Worm (Caenorhabditis elegans): ENCODE results near the gene dyf-19.

Gene dyf-19

DNA sequence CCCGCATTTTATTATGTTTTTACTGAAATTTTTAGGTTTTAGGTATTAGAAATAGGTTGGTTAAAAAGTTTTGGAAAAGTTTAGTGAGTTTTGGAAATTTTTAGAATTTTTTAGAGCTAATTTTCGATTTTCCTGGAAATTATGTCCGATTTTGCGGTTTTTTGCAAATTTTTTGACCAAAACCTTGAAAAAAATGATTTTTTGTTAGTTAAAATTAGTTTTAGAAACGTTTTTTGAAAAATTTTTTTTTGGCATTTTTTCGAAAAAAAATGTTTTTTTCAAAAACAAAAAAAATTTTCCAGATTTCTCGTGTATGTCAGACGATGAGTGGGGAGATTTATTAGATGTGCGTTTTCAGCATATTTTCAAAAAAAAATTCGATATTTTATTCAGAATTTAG lies at the start of gene dyf-19:
TSS of gene dyf-19 (plus strand) at position 301 of the 400 bp plus-strand sequence.
- TF ChIP-seq fkh-4 (tag; optimal IDR thresholded peaks at IDR 0.05; ENCODE audit: borderline replicate concordance) (no peak), unc-98 (GFP tag; IDR thresholded peaks at IDR 0.05) (no peak), grh-1 (GFP tag; IDR thresholded peaks at IDR 0.05) (no peak), efl-3 (GFP tag; optimal IDR thresholded peaks at IDR 0.05) (no peak), nhr-76 (tag; optimal IDR thresholded peaks at IDR 0.05) (no peak), pqm-1 (tag; optimal IDR thresholded peaks at IDR 0.05) (no peak), skn-1 (tag; optimal IDR thresholded peaks at IDR 0.05) (no peak), nhr-85 (tag) (no peak), alr-1 (tag; optimal IDR thresholded peaks at IDR 0.05; ENCODE audit: borderline replicate concordance) (no peak)

DNA sequence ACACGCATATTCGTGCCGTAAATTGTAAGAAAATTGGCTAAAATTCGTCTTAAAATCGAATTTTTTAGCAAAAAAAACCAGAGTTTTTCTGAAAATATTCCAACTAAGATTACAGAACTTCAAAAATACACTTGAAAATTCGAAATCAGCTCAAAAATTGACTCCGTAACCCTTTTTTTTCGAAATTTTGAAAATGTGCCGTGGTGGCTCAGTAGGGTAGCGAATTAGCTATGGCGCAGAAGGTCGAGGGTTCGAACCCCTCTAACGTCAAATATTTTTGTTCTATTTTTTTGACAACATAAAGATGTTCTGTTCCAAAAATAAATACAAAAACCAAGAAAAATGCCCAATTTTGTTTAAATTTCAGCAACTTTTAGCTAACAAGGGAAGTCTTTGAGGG lies 45.3 kb upstream of the dyf-19 start:
- TF ChIP-seq sup-37 (GFP tag; optimal IDR thresholded peaks at IDR 0.05) = no peak
- TF ChIP-seq aha-1 (tag; optimal IDR thresholded peaks at IDR 0.05) = no peak
- TF ChIP-seq nhr-11 (tag; optimal IDR thresholded peaks at IDR 0.05) = no peak

DNA sequence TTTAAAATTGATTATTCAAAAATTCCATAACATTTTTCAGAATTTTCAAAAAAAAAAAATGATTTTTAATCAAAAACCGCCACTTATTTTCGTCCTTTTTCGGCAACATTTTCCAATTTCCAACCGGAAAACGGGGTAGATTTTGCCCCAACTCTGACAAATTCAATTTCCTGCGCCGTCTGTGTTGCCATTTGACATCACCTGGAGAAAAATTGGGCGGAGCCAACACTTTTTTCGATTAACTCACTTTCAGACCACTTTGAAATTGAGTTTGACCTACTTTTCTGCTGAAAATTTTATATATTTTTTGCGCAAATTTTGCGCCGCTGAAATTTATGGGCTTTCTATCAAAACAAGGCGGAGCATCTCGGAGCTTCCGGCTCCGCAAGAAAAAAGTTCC lies 42.6 kb upstream of the dyf-19 start:
- TF ChIP-seq isw-1 (GFP tag; IDR thresholded peaks at IDR 0.05) (no peak), fkh-8 (tag; optimal IDR thresholded peaks at IDR 0.05) (peak; percentile 52), sptf-1 (tag; optimal IDR thresholded peaks at IDR 0.05) (no peak), alr-1 (tag; optimal IDR thresholded peaks at IDR 0.05; ENCODE audit: borderline replicate concordance) (no peak), nhr-77 (tag; optimal IDR thresholded peaks at IDR 0.05) (no peak), pag-3 (tag; optimal IDR thresholded peaks at IDR 0.05; ENCODE audit: borderline replicate concordance, insufficient read depth) (no peak)

DNA sequence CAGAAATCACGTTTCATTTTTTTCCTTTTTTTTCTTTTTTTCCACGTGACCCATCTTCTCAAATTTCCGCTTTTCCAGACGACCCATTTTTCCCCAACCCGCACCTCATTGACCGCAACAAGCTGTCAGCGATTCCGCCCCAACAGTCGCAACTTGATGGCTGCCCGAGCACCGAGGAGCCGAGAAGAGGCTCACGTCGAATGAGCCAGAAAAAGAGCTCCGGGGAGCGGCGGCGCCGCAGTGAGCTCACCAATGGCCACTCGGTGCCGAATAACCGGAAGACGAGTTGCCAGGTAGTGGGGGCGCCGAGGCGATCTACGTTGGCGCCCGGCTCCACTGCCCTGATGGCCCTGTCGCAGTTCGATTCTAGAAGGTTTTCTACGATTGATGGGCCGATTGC lies 34.0 kb upstream of the dyf-19 start:
- TF ChIP-seq nhr-20 (tag; optimal IDR thresholded peaks at IDR 0.05) = no peak
- TF ChIP-seq unc-86 (tag; optimal IDR thresholded peaks at IDR 0.05) = no peak
- TF ChIP-seq isw-1 (GFP tag; IDR thresholded peaks at IDR 0.05) = no peak
- no peak for TF ChIP-seq swsn-7 (tag; optimal IDR thresholded peaks at IDR 0.05)
- no peak for TF ChIP-seq irx-1 (tag; optimal IDR thresholded peaks at IDR 0.05)
- no peak for TF ChIP-seq sptf-1 (tag; optimal IDR thresholded peaks at IDR 0.05)

DNA sequence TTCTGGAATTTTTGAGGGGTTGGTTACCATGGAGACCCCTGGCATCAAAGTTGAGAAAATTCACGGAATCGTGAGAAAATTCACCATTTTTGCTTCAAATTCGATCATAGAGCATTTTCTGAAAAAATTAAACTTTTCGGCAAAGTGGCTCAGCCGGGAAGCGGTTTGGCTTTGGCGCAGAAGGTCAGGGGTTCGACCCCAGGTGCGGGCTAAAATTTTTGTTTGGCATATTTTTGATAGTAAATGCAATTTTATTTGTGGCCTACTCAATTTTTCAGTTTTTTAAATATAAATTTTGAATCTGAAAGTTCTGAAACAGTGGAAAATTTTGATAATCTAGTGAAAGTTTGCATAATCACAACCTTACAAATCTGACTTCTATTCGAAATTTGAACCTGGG lies 25.8 kb upstream of the dyf-19 start:
- TF ChIP-seq efl-3 (GFP tag; optimal IDR thresholded peaks at IDR 0.05) (no peak), ceh-88 (GFP tag; IDR thresholded peaks at IDR 0.05) (no peak), nhr-19 (GFP tag; conservative IDR thresholded peaks at IDR 0.05) (no peak), ztf-4 (tag; optimal IDR thresholded peaks at IDR 0.05) (no peak), vab-15 (tag; optimal IDR thresholded peaks at IDR 0.05) (no peak), nhr-11 (tag; optimal IDR thresholded peaks at IDR 0.05) (no peak), ztf-11 (tag; optimal IDR thresholded peaks at IDR 0.05) (no peak), mab-9 (GFP tag; IDR thresholded peaks at IDR 0.05) (no peak), nhr-237 (tag; optimal IDR thresholded peaks at IDR 0.05) (no peak), zip-4 (GFP tag; optimal IDR thresholded peaks at IDR 0.05) (no peak), ceh-90 (tag; optimal IDR thresholded peaks at IDR 0.05) (no peak)

DNA sequence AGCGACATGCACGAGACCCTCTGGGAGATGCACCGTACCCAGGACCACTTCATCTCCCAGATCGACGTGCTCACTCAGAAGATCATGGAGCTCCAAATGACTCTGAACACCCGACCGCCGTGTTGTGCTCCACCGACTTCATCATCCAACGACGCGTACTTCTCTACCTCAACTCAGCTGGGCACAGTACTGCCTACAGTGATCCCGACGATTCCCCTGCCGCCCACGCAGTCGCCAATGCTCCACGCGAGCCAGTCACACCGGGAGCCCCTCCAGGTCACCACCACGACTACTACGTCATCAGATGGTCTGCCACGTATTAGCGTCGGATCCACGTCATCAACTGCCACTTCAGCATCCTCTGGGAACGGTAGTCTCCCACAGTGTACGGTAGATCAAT lies 19.4 kb upstream of the dyf-19 start:
- no peak for TF ChIP-seq C34B4.2 (tag; optimal IDR thresholded peaks at IDR 0.05)
- no peak for TF ChIP-seq snpc-4 (tag; optimal IDR thresholded peaks at IDR 0.05)
- TF ChIP-seq aha-1 (tag; optimal IDR thresholded peaks at IDR 0.05) = no peak
- no peak for TF ChIP-seq blmp-1 (tag; optimal IDR thresholded peaks at IDR 0.05)
- no peak for TF ChIP-seq pag-3 (tag; optimal IDR thresholded peaks at IDR 0.05; ENCODE audit: borderline replicate concordance, insufficient read depth)
- no peak for TF ChIP-seq mdl-1 (tag; optimal IDR thresholded peaks at IDR 0.05)
